Fruit fly (Drosophila melanogaster): ENCODE measurements around the gene comm3.

The comm3 gene

DNA sequence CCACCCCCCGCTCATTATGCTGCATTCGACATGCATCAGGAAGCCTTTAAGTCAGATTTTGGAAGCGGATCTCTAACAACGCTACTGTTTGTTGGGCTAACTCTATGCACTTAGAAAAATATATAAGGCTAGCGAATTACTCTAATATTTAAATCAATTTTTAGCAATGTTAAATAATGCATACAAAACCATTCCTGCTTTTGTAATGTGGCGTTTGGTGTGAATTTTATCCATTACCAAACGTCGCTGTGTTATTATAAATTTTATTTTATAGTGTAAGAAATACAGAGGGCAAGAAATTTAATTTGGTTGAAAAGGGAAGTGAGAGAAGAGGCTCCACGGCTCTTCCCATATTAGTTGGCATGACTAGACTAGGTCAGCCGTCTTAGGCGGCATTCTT is 25.2 kb upstream of the comm3 start (continued):
- TF ChIP-seq ems (GFP tag; optimal IDR thresholded peaks at IDR 0.05) (no peak), CG11695 (GFP tag; IDR thresholded peaks at IDR 0.05) (no peak), jigr1 (GFP tag; IDR thresholded peaks at IDR 0.05) (no peak), Sry-β (GFP tag; optimal IDR thresholded peaks at IDR 0.05) (no peak), CG9876 (GFP tag; optimal IDR thresholded peaks at IDR 0.05) (no peak), toy (GFP tag; IDR thresholded peaks at IDR 0.05) (no peak), CG3407 (GFP tag; optimal IDR thresholded peaks at IDR 0.05) (no peak), kni (GFP tag; optimal IDR thresholded peaks at IDR 0.05) (no peak), CG11093 (GFP tag; IDR thresholded peaks at IDR 0.05) (no peak), hkb (optimal IDR thresholded peaks at IDR 0.05) (no peak), hkb (GFP tag; IDR thresholded peaks at IDR 0.05) (0 out of 2 replicates have a peak, but pooled peaks have one; percentile 36), emc (GFP tag; optimal IDR thresholded peaks at IDR 0.05) (no peak), Sox102F (GFP tag; optimal IDR thresholded peaks at IDR 0.05) (no peak), Ptx1 (GFP tag; IDR thresholded peaks at IDR 0.05) (no peak), gro (GFP tag; optimal IDR thresholded peaks at IDR 0.05) (no peak), BtbVII (GFP tag; optimal IDR thresholded peaks at IDR 0.05) (no peak), HLHmδ (GFP tag; optimal IDR thresholded peaks at IDR 0.05) (no peak), MESR4 (GFP tag; optimal IDR thresholded peaks at IDR 0.05) (no peak), CG2712 (tag; optimal IDR thresholded peaks at IDR 0.05) (peak; percentile 72), CG34376 (GFP tag; optimal IDR thresholded peaks at IDR 0.05) (no peak), Abd-B (GFP tag; optimal IDR thresholded peaks at IDR 0.05) (no peak), slbo (GFP tag; IDR thresholded peaks at IDR 0.05) (no peak), Neu2 (GFP tag; optimal IDR thresholded peaks at IDR 0.05; ENCODE audit: borderline replicate concordance) (no peak), pho (GFP tag; optimal IDR thresholded peaks at IDR 0.05) (no peak), lov (optimal IDR thresholded peaks at IDR 0.05) (no peak), lov (GFP tag; IDR thresholded peaks at IDR 0.05) (no peak), her (GFP tag; optimal IDR thresholded peaks at IDR 0.05) (no peak), D19A (tag; optimal IDR thresholded peaks at IDR 0.05) (peak; percentile 60), insv (GFP tag; optimal IDR thresholded peaks at IDR 0.05) (no peak), CG7556 (GFP tag; optimal IDR thresholded peaks at IDR 0.05) (peak; percentile 8), gsb-n (tag; optimal IDR thresholded peaks at IDR 0.05) (peak; percentile 51), HLH3B (GFP tag; IDR thresholded peaks at IDR 0.05) (no peak), ewg (GFP tag; optimal IDR thresholded peaks at IDR 0.05) (no peak), CG11085 (GFP tag; IDR thresholded peaks at IDR 0.05) (no peak), CG16813 (GFP tag; IDR thresholded peaks at IDR 0.05; ENCODE audit: partially characterized antibody) (no peak), ken (GFP tag; IDR thresholded peaks at IDR 0.05) (no peak), CG11247 (GFP tag; IDR thresholded peaks at IDR 0.05) (no peak), HLH54F (GFP tag; optimal IDR thresholded peaks at IDR 0.05) (no peak), kay (GFP tag; optimal IDR thresholded peaks at IDR 0.05) (no peak), CG3726 (GFP tag; IDR thresholded peaks at IDR 0.05) (no peak), CG4360 (GFP tag; IDR thresholded peaks at IDR 0.05) (no peak), Doc2 (GFP tag; IDR thresholded peaks at IDR 0.05) (no peak), al (GFP tag; IDR thresholded peaks at IDR 0.05) (no peak), da (GFP tag; optimal IDR thresholded peaks at IDR 0.05) (no peak), esg (GFP tag; conservative IDR thresholded peaks at IDR 0.05) (no peak), az2 (GFP tag; optimal IDR thresholded peaks at IDR 0.05) (peak; percentile 43), Fer1 (GFP tag; optimal IDR thresholded peaks at IDR 0.05) (no peak), HLH4C (GFP tag; IDR thresholded peaks at IDR 0.05; ENCODE audit: partially characterized antibody) (no peak), CG4730 (GFP tag; IDR thresholded peaks at IDR 0.05) (no peak), psq (GFP tag; optimal IDR thresholded peaks at IDR 0.05) (no peak), YL-1 (GFP tag; optimal IDR thresholded peaks at IDR 0.05) (no peak), ato (GFP tag; IDR thresholded peaks at IDR 0.05; ENCODE audit: partially characterized antibody) (no peak), CG12744 (GFP tag; optimal IDR thresholded peaks at IDR 0.05) (no peak)
